Fruit fly (Drosophila melanogaster) whole organism, embryonic: ENCODE measurements around the gene Acp98AB.

Experiments used
- CG18476 ChIP-seq: fragments of 200-800 bp; sonication (Bioruptor generic); optimal IDR thresholded peaks from 2 replicates; lab custom pipeline; 2016; ENCODE audit warnings: missing biosample characterization, mild to moderate bottlenecking, missing genetic modification characterization
- CG2678 ChIP-seq: fragments of 200-800 bp; sonication (Bioruptor generic); optimal IDR thresholded peaks from 3 replicates; lab custom pipeline; 2019; ENCODE audit warnings: missing biosample characterization, mild to moderate bottlenecking, missing genetic modification characterization, moderate library complexity
- CG4730 ChIP-seq: fragments of 200-800 bp; sonication (Bioruptor generic); IDR thresholded peaks from 2 replicates; pipeline ENCODE4 v1.3.6; 2022; ENCODE audit warnings: missing biosample characterization, missing genetic modification characterization
- CG6854 ChIP-seq: fragments of 200-800 bp; sonication (Bioruptor generic); optimal IDR thresholded peaks from 3 replicates; lab custom pipeline; 2017; ENCODE audit warnings: missing biosample characterization, mild to moderate bottlenecking, missing genetic modification characterization
- MTF-1 ChIP-seq: fragments of 200-800 bp; sonication (Bioruptor generic); optimal IDR thresholded peaks from 2 replicates; lab custom pipeline; 2018; ENCODE audit warnings: missing biosample characterization, mild to moderate bottlenecking, missing genetic modification characterization, borderline replicate concordance
- fd102C ChIP-seq: fragments of 200-800 bp; sonication (Bioruptor generic); optimal IDR thresholded peaks from 2 replicates; lab custom pipeline; 2018; ENCODE audit warnings: missing biosample characterization, mild to moderate bottlenecking, missing genetic modification characterization, moderate library complexity
- nom ChIP-seq: fragments of 200-800 bp; sonication (Bioruptor generic); optimal IDR thresholded peaks from 2 replicates; lab custom pipeline; 2017; ENCODE audit warnings: missing biosample characterization, missing genetic modification characterization, mild to moderate bottlenecking, moderate library complexity, missing genetic modification reagents
- scrt ChIP-seq: fragments of 200-800 bp; sonication (Bioruptor generic); optimal IDR thresholded peaks from 2 replicates; lab custom pipeline; 2018; ENCODE audit warnings: missing biosample characterization, mild to moderate bottlenecking, missing genetic modification characterization, moderate library complexity

DNA sequence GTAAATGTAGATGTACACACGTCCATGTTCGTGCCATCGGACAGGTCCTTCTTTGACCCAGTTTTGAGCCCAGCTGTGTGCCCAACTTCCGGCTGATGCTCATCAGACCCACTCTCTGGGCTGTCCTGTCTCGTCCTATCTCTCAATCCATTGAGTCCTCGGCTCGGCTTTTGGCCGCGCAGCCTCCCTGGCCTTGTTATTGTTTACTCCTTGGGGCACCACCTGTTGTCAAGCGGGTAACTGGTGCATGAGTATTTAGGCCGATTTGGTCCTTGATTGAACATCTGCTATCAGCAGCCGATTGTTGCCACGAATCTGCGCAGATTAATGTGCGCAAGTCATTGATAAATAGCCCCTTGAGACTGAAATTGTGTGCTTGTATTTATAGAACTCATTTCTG lies 33.3 kb upstream of the Acp98AB start:
- no peak for TF ChIP-seq nom (GFP tag; lab: Kevin White, UChicago)
- TF ChIP-seq CG4730 (GFP tag; lab: Robert Waterston, UW): no peak
- no peak for TF ChIP-seq fd102C (GFP tag; lab: Kevin White, UChicago)
- TF ChIP-seq scrt (GFP tag; lab: Kevin White, UChicago): peak; percentile 98
- TF ChIP-seq CG2678: no peak
- no peak for TF ChIP-seq MTF-1 (GFP tag; lab: Kevin White, UChicago)
- TF ChIP-seq CG6854 (GFP tag; lab: Kevin White, UChicago): no peak
- TF ChIP-seq CG18476 (GFP tag; lab: Kevin White, UChicago): no peak
